Worm (Caenorhabditis elegans) whole organism, L4/young adult: Measurements from ENCODE around the gene clec-27.

ENCODE experiments used
- W03F9.2 ChIP-seq: fragments of 150-350 bp; optimal IDR thresholded peaks from 2 replicates; lab custom pipeline; 2014; ENCODE audit warnings: missing biosample characterization, missing genetic modification characterization
- dao-5 ChIP-seq: sonication (generic microtip); optimal IDR thresholded peaks from 2 replicates; lab custom pipeline; 2016; ENCODE audit warnings: missing genotype, missing genetic modification characterization, moderate library complexity, missing compliant biosample characterization
- him-1 ChIP-seq: sonication (generic microtip); optimal IDR thresholded peaks from 2 replicates; lab custom pipeline; 2016; ENCODE audit warnings: missing genotype, missing genetic modification reagents, missing genetic modification characterization, missing compliant biosample characterization

DNA sequence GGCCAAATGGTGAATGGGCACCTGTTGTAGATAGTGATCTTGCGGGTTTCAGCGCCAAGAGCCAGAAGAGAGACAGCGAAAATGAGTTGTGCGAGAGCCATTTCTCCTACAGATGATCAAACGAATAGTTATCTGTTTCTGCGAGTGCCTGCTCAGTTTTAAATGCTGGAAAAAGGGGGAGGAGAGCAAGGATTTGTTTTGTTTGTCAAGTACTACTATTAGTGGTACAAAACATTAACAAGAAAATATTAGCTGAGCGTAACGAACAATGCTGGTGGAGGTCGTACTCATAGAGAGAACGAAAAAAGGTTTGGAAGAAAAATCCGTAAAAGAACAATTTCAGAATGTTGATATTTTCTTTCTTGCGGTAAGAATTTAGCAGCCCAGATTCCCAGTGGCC is 17.0 kb downstream of the clec-27 start, which contains the start of gene thn-4:
- TF ChIP-seq him-1 = no peak
- TF ChIP-seq dao-5 (tag; lab: Kevin White, UChicago) = no peak
- no peak for TF ChIP-seq W03F9.2
